Worm (Caenorhabditis elegans) whole organism, L4 larva: Measurements from ENCODE around the gene F20G2.6.

ENCODE experiments used
- T26A8.4 ChIP-seq: fragments of 200-800 bp; sonication (Bioruptor generic); IDR thresholded peaks from 2 replicates; pipeline ENCODE4 v1.3.6; 2022; ENCODE audit warnings: missing genetic modification characterization, missing compliant biosample characterization
- Y105C5A.15 ChIP-seq: fragments of 200-800 bp; sonication (Bioruptor generic); IDR thresholded peaks from 2 replicates; pipeline ENCODE4 v1.3.6; 2022; ENCODE audit warnings: missing genetic modification characterization, missing compliant biosample characterization
- Y5F2A.4 ChIP-seq: fragments of 200-800 bp; sonication (Bioruptor generic); optimal IDR thresholded peaks from 2 replicates; lab custom pipeline; 2018; ENCODE audit warnings: mild to moderate bottlenecking, missing genetic modification characterization, missing compliant biosample characterization
- Y75B8A.6 ChIP-seq: fragments of 200-800 bp; sonication (Bioruptor generic); IDR thresholded peaks from 2 replicates; pipeline ENCODE4 v1.3.6; 2022; ENCODE audit warnings: missing genetic modification reagents, missing genetic modification characterization, missing compliant biosample characterization
- ZK546.5 ChIP-seq, 2 experiments: sonication (generic microtip); optimal IDR thresholded peaks; 2 replicates each; lab custom pipeline; 2017; ENCODE audit warnings: missing biosample characterization in 2 of 2, missing genetic modification characterization in 2 of 2
- ama-1 ChIP-seq: fragments of 150-350 bp; optimal IDR thresholded peaks from 2 replicates; lab custom pipeline; 2014; ENCODE audit warnings: inconsistent platforms, mixed read lengths
- ceh-32 ChIP-seq: sonication (generic microtip); optimal IDR thresholded peaks from 2 replicates; lab custom pipeline; 2016; ENCODE audit warnings: mild to moderate bottlenecking, missing genetic modification characterization, missing compliant biosample characterization; ENCODE audit not compliant: poor library complexity
- cey-2 ChIP-seq: sonication (generic microtip); optimal IDR thresholded peaks from 3 replicates; lab custom pipeline; 2017; ENCODE audit warnings: missing genetic modification characterization, mild to moderate bottlenecking, missing compliant biosample characterization, antibody characterized with exemption, borderline replicate concordance; ENCODE audit not compliant: insufficient read depth
- ctbp-1 ChIP-seq: fragments of 200-800 bp; sonication (Bioruptor generic); IDR thresholded peaks from 2 replicates; pipeline ENCODE4 v1.3.6; 2022; ENCODE audit warnings: missing genetic modification reagents, missing genetic modification characterization, missing compliant biosample characterization
- daf-16 ChIP-seq, 3 experiments: sonication (generic microtip); optimal IDR thresholded peaks; 2 replicates each; lab custom pipeline; 2016 to 2017; ENCODE audit warnings: missing genetic modification characterization in 3 of 3, missing genetic modification reagents in 3 of 3, mild to moderate bottlenecking in 2 of 3, missing compliant biosample characterization in 2 of 3, missing biosample characterization in 1 of 3, moderate library complexity in 1 of 3
- dmd-6 ChIP-seq: fragments of 200-800 bp; sonication (Bioruptor generic); IDR thresholded peaks from 2 replicates; pipeline ENCODE4 v1.3.6; 2022; ENCODE audit warnings: missing genetic modification reagents, missing genetic modification characterization, missing compliant biosample characterization
- dmd-9 ChIP-seq: fragments of 200-800 bp; sonication (Bioruptor generic); IDR thresholded peaks from 2 replicates; pipeline ENCODE4 v1.3.6; 2022; ENCODE audit warnings: missing genetic modification reagents, missing genetic modification characterization, missing compliant biosample characterization
- dpl-1 ChIP-seq: fragments of 150-350 bp; optimal IDR thresholded peaks from 2 replicates; lab custom pipeline; 2014; ENCODE audit warnings: missing biosample characterization, missing genetic modification reagents, missing genetic modification characterization
- dve-1 ChIP-seq: sonication (generic microtip); optimal IDR thresholded peaks from 2 replicates; lab custom pipeline; 2017; ENCODE audit warnings: antibody characterized with exemption, mild to moderate bottlenecking, missing genetic modification characterization, missing compliant biosample characterization; ENCODE audit not compliant: insufficient read depth
- egl-27 ChIP-seq: sonication (generic microtip); optimal IDR thresholded peaks from 3 replicates; lab custom pipeline; 2017; ENCODE audit warnings: missing biosample characterization, missing genetic modification reagents, missing genetic modification characterization
- fkh-10 ChIP-seq: fragments of 150-350 bp; optimal IDR thresholded peaks from 2 replicates; lab custom pipeline; 2014; ENCODE audit warnings: missing biosample characterization, missing genetic modification reagents, missing genetic modification characterization
- gei-8 ChIP-seq: fragments of 200-800 bp; sonication (Bioruptor generic); optimal IDR thresholded peaks from 2 replicates; lab custom pipeline; 2018; ENCODE audit warnings: mild to moderate bottlenecking, missing genetic modification characterization, missing compliant biosample characterization
- hlh-11 ChIP-seq: fragments of 200-800 bp; sonication (Bioruptor generic); optimal IDR thresholded peaks from 2 replicates; lab custom pipeline; 2018; ENCODE audit warnings: mild to moderate bottlenecking, missing genetic modification characterization, missing compliant biosample characterization
- hlh-30 ChIP-seq: sonication (generic microtip); optimal IDR thresholded peaks from 2 replicates; lab custom pipeline; 2017; ENCODE audit warnings: antibody characterized with exemption, mild to moderate bottlenecking, missing genetic modification characterization, missing compliant biosample characterization; ENCODE audit not compliant: insufficient read depth
- hmg-1.1 ChIP-seq: fragments of 200-800 bp; sonication (Bioruptor generic); IDR thresholded peaks from 2 replicates; pipeline ENCODE4 v1.3.6; 2022; ENCODE audit warnings: missing genetic modification reagents, missing genetic modification characterization, missing compliant biosample characterization
- lin-13 ChIP-seq: fragments of 150-350 bp; optimal IDR thresholded peaks from 2 replicates; lab custom pipeline; 2014; ENCODE audit warnings: missing biosample characterization, missing genetic modification reagents, missing genetic modification characterization
- lsy-2 ChIP-seq, 2 experiments: fragments of 150-350 bp in 1 of 2; sonication (generic microtip) in 1 of 2; optimal IDR thresholded peaks; 2 replicates each; lab custom pipeline; 2014 to 2017; ENCODE audit warnings: missing biosample characterization in 2 of 2, missing genetic modification characterization in 2 of 2
- madf-5 ChIP-seq, 2 experiments: fragments of 200-800 bp; sonication (Bioruptor generic); IDR thresholded peaks; 2 replicates each; pipeline ENCODE4 v1.3.6; 2022; ENCODE audit warnings: missing compliant biosample characterization in 2 of 2, missing genetic modification characterization in 2 of 2
- mdl-1 ChIP-seq, 2 experiments: fragments of 150-350 bp in 1 of 2; sonication (generic microtip) in 1 of 2; optimal IDR thresholded peaks; 2 replicates each; lab custom pipeline; 2014 to 2017; ENCODE audit warnings: missing biosample characterization in 2 of 2, missing genetic modification characterization in 2 of 2
- mep-1 ChIP-seq: fragments of 150-350 bp; sonication (generic microtip); optimal IDR thresholded peaks from 3 replicates; lab custom pipeline; 2014; ENCODE audit warnings: missing biosample characterization, missing genetic modification characterization
- mes-2 ChIP-seq: sonication (generic microtip); optimal IDR thresholded peaks from 2 replicates; lab custom pipeline; 2016; ENCODE audit warnings: missing genotype, mild to moderate bottlenecking, missing genetic modification characterization, missing compliant biosample characterization; ENCODE audit not compliant: poor library complexity, severe bottlenecking
- mxl-3 ChIP-seq: fragments of 200-800 bp; sonication (Bioruptor generic); optimal IDR thresholded peaks from 2 replicates; lab custom pipeline; 2018; ENCODE audit warnings: mild to moderate bottlenecking, missing genetic modification characterization, missing compliant biosample characterization
- nhr-10 ChIP-seq: fragments of 150-350 bp; optimal IDR thresholded peaks from 2 replicates; lab custom pipeline; 2014; ENCODE audit warnings: missing biosample characterization, missing genetic modification characterization
- nhr-102 ChIP-seq: sonication (generic microtip); optimal IDR thresholded peaks from 2 replicates; lab custom pipeline; 2016; ENCODE audit warnings: mild to moderate bottlenecking, missing genetic modification characterization, moderate library complexity, missing compliant biosample characterization
- nhr-111 ChIP-seq: fragments of 200-800 bp; sonication (Bioruptor generic); optimal IDR thresholded peaks from 2 replicates; lab custom pipeline; 2018; ENCODE audit warnings: mild to moderate bottlenecking, missing genetic modification characterization, missing compliant biosample characterization
- nhr-25 ChIP-seq: sonication (generic microtip); optimal IDR thresholded peaks from 2 replicates; lab custom pipeline; 2017; ENCODE audit warnings: missing genetic modification characterization, mild to moderate bottlenecking, missing compliant biosample characterization, antibody characterized with exemption, moderate library complexity, borderline replicate concordance; ENCODE audit not compliant: insufficient read depth
- nhr-28 ChIP-seq: fragments of 150-350 bp; optimal IDR thresholded peaks from 2 replicates; lab custom pipeline; 2014; ENCODE audit warnings: missing biosample characterization, missing genetic modification characterization
- nhr-6 ChIP-seq: fragments of 150-350 bp; optimal IDR thresholded peaks from 2 replicates; lab custom pipeline; 2014; ENCODE audit warnings: missing biosample characterization, missing genetic modification characterization
- pha-4 ChIP-seq, 2 experiments: fragments of 150-350 bp in 1 of 2; fragments of 200-800 bp in 1 of 2; sonication (Bioruptor generic) in 1 of 2; IDR thresholded peaks in 1 of 2; optimal IDR thresholded peaks in 1 of 2; 2 replicates each; pipeline versions ENCODE4 v1.3.6 to Lab custom; 2014 to 2022; ENCODE audit warnings: missing genetic modification characterization in 2 of 2, missing genetic modification reagents in 2 of 2, missing biosample characterization in 1 of 2, missing compliant biosample characterization in 1 of 2
- pqm-1 ChIP-seq: sonication (generic microtip); optimal IDR thresholded peaks from 2 replicates; lab custom pipeline; 2017; ENCODE audit warnings: missing biosample characterization, missing genetic modification characterization
- rbr-2 ChIP-seq: sonication (generic microtip); optimal IDR thresholded peaks from 2 replicates; lab custom pipeline; 2016; ENCODE audit warnings: missing genotype, missing genetic modification characterization, missing compliant biosample characterization
- spr-3 ChIP-seq: fragments of 200-800 bp; sonication (Bioruptor generic); optimal IDR thresholded peaks from 2 replicates; lab custom pipeline; 2018; ENCODE audit warnings: mild to moderate bottlenecking, missing genetic modification characterization, missing compliant biosample characterization
- tag-97 ChIP-seq: fragments of 200-800 bp; sonication (Bioruptor generic); IDR thresholded peaks from 2 replicates; pipeline ENCODE4 v1.3.6; 2022; ENCODE audit warnings: missing genetic modification characterization, missing compliant biosample characterization
- unc-62 ChIP-seq, 3 experiments: fragments of 150-350 bp in 1 of 3; sonication (generic microtip); optimal IDR thresholded peaks in 2 of 3; peaks in 1 of 3; 1 replicate in 1 of 3; 2 replicates in 2 of 3; lab custom pipeline; 2014 to 2017; ENCODE audit warnings: missing biosample characterization in 3 of 3, missing genetic modification characterization in 3 of 3, missing genetic modification reagents in 3 of 3, missing genotype in 1 of 3
- vab-7 ChIP-seq: fragments of 200-800 bp; sonication (Bioruptor generic); IDR thresholded peaks from 2 replicates; pipeline ENCODE4 v1.3.6; 2022; ENCODE audit warnings: missing genetic modification reagents, missing genetic modification characterization, missing compliant biosample characterization
- zag-1 ChIP-seq: fragments of 150-350 bp; optimal IDR thresholded peaks from 2 replicates; lab custom pipeline; 2014; ENCODE audit warnings: missing biosample characterization, missing genetic modification characterization
- zfp-2 ChIP-seq: sonication (generic microtip); optimal IDR thresholded peaks from 2 replicates; lab custom pipeline; 2016; ENCODE audit warnings: mild to moderate bottlenecking, missing genetic modification characterization, missing compliant biosample characterization
- zfp-3 ChIP-seq: fragments of 200-800 bp; sonication (Bioruptor generic); conservative IDR thresholded peaks from 2 replicates; pipeline ENCODE4 v1.3.6; 2022; ENCODE audit warnings: missing genetic modification reagents, missing genetic modification characterization, missing compliant biosample characterization

Gene F20G2.6

DNA sequence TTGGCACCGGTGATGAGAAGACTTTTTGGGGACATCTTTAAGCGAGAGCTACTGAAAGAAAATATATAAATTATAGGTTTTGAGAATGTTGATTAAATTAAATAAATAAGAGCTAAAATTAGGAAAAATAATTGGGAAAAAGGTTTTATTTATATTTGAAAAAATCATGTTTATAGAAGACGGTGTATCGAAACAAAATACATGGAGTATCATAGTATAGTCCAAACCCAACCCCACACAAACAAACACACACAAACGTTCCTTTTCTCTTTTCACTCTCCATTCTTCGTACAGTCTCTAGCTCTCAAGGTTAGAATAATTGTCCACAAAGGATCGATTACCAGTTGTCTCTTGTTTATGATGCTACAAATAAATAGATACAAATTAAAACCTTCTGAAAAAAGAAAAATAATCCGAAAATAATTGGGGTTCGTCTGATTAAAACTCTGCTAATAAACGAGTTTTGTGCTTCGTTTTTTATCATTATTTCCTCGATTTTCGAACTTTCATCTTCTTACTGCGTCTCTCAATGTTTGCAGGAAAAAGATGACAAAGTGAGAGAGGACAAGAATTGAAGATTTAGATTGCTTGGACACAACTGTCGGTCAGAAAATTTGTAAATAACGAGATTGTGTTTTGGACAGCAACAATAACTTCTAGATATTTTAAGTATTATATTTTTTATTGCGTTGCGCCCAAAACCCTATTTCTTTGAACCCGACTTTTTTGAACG lies 6.4 kb upstream of the F20G2.6 start, which contains the start of gene F20G2.2:
Gene F20G2.2, minus strand, starts transcription at position 51 of the 733 bp plus-strand sequence.
- TF ChIP-seq dve-1 (tag; lab: Kevin White, UChicago): peak; percentile 35
- TF ChIP-seq pqm-1 (tag; lab: Kevin White, UChicago): no peak
- TF ChIP-seq cey-2 (tag; lab: Kevin White, UChicago): no peak
- TF ChIP-seq Y105C5A.15: no peak
- TF ChIP-seq hlh-11 (tag; lab: Kevin White, UChicago): peak; percentile 34
- TF ChIP-seq fkh-10 (GFP tag; lab: Kevin White, UChicago): no peak
- TF ChIP-seq zfp-3 (GFP tag; lab: Robert Waterston, UW): no peak
- no peak for TF ChIP-seq mxl-3 (GFP tag; lab: Kevin White, UChicago)
- no peak for TF ChIP-seq pha-4 (GFP tag; IDR thresholded peaks at IDR 0.05; lab: Robert Waterston, UW)
- no peak for TF ChIP-seq pha-4 (tag; optimal IDR thresholded peaks at IDR 0.05; lab: Kevin White, UChicago)
- TF ChIP-seq Y5F2A.4: no peak
- TF ChIP-seq ama-1 (lab: Kevin White, UChicago): no peak
- no peak for TF ChIP-seq Y75B8A.6 (GFP tag; lab: Robert Waterston, UW)
- no peak for TF ChIP-seq nhr-6 (tag; lab: Kevin White, UChicago)
- peak; percentile 45; the same call in 1 of the 2 replicates for TF ChIP-seq dmd-6 (GFP tag; lab: Robert Waterston, UW)
- TF ChIP-seq nhr-28 (tag; lab: Kevin White, UChicago): peak; percentile 44
- no peak for TF ChIP-seq nhr-25
- no peak for TF ChIP-seq ZK546.5 (tag; optimal IDR thresholded peaks at IDR 0.05; lab: Kevin White, UChicago)
- TF ChIP-seq daf-16 (GFP tag; optimal IDR thresholded peaks at IDR 0.05; lab: Kevin White, UChicago): peak in 1 of 2 experiments; percentile 2
- peak; percentile 21 for TF ChIP-seq daf-16 (tag; optimal IDR thresholded peaks at IDR 0.05; lab: Kevin White, UChicago)
- TF ChIP-seq mep-1: peak; percentile 1
- TF ChIP-seq lin-13 (GFP tag; lab: Kevin White, UChicago): no peak
- no peak for TF ChIP-seq nhr-10 (tag; lab: Kevin White, UChicago)

DNA sequence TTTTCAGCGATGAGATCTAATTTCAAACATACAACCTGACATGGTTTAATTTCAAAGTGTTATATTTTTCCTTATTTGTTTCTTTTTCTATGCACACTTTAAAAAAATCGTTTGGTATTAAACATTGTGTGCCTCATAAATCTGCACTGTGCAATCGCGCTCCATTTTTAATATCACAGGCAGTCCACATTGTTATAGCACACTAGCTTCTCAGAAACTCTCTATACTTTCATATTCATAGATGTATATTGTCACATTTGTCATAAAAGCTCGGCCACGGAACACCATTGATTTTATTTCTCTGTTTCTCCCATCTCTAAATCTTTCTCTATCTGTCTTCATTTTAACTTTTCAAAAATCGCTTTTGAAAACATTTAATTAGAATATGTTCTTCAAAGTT lies 5.5 kb upstream of the F20G2.6 start:
- no peak for TF ChIP-seq nhr-111 (GFP tag; lab: Kevin White, UChicago)
- TF ChIP-seq nhr-25: no peak
- no peak for TF ChIP-seq nhr-102 (tag; lab: Kevin White, UChicago)
- TF ChIP-seq ctbp-1 (GFP tag; lab: Robert Waterston, UW): no peak
- peak; percentile 67 for TF ChIP-seq mes-2 (tag; lab: Kevin White, UChicago)
- TF ChIP-seq hlh-30: peak; percentile 35
- TF ChIP-seq egl-27 (tag; lab: Kevin White, UChicago): no peak
- TF ChIP-seq dpl-1 (GFP tag; lab: Kevin White, UChicago): peak; percentile 7
- TF ChIP-seq ama-1 (lab: Kevin White, UChicago): no peak
- no peak for TF ChIP-seq zag-1
- TF ChIP-seq fkh-10 (GFP tag; lab: Kevin White, UChicago): peak; percentile 8
- 0 out of 2 replicates have a peak, but pooled peaks have one; percentile 27 for TF ChIP-seq hmg-1.1 (GFP tag; lab: Robert Waterston, UW)
- peak; percentile 18 for TF ChIP-seq mep-1
- no peak for TF ChIP-seq unc-62 (GFP tag; optimal IDR thresholded peaks at IDR 0.05 in 1 of 2; lab: Kevin White, UChicago)
- TF ChIP-seq unc-62 (tag; optimal IDR thresholded peaks at IDR 0.05; lab: Kevin White, UChicago): no peak
- TF ChIP-seq tag-97 (GFP tag; lab: Robert Waterston, UW): no peak
- TF ChIP-seq dve-1 (tag; lab: Kevin White, UChicago): peak; percentile 64
- no peak for TF ChIP-seq mdl-1 (tag; optimal IDR thresholded peaks at IDR 0.05; lab: Kevin White, UChicago)
- no peak for TF ChIP-seq Y105C5A.15
- no peak for TF ChIP-seq ceh-32 (tag; lab: Kevin White, UChicago)
- TF ChIP-seq zfp-2 (tag; lab: Kevin White, UChicago): no peak
- no peak for TF ChIP-seq gei-8 (GFP tag; lab: Kevin White, UChicago)
- no peak for TF ChIP-seq vab-7 (GFP tag; lab: Robert Waterston, UW)
- TF ChIP-seq daf-16 (GFP tag; optimal IDR thresholded peaks at IDR 0.05; lab: Kevin White, UChicago): no peak
- no peak for TF ChIP-seq daf-16 (tag; optimal IDR thresholded peaks at IDR 0.05; lab: Kevin White, UChicago)
- TF ChIP-seq madf-5 (GFP tag; IDR thresholded peaks at IDR 0.05; lab: Robert Waterston, UW): no peak
- TF ChIP-seq lsy-2 (tag; optimal IDR thresholded peaks at IDR 0.05; lab: Kevin White, UChicago): peak in 1 of 2 experiments; percentile 69
- TF ChIP-seq spr-3 (GFP tag; lab: Kevin White, UChicago): no peak
- peak; percentile 62 for TF ChIP-seq nhr-6 (tag; lab: Kevin White, UChicago)
- peak; percentile 46 for TF ChIP-seq rbr-2 (tag; lab: Kevin White, UChicago)
- no peak for TF ChIP-seq hlh-11 (tag; lab: Kevin White, UChicago)
- 0 out of 2 replicates have a peak, but pooled peaks have one; percentile 7 for TF ChIP-seq dmd-6 (GFP tag; lab: Robert Waterston, UW)
- no peak for TF ChIP-seq ZK546.5 (tag; optimal IDR thresholded peaks at IDR 0.05; lab: Kevin White, UChicago)
- no peak for TF ChIP-seq T26A8.4 (GFP tag; lab: Robert Waterston, UW)
- no peak for TF ChIP-seq dmd-9 (GFP tag; lab: Robert Waterston, UW)
